Worm (Caenorhabditis elegans) whole organism, L3 larva: ENCODE data around the gene C01G10.15.

Experiments used
- R02D3.7 ChIP-seq: fragments of 150-350 bp; optimal IDR thresholded peaks from 2 replicates; lab custom pipeline; 2014; ENCODE audit warnings: missing biosample characterization, missing genetic modification characterization
- aly-2 ChIP-seq: fragments of 150-350 bp; optimal IDR thresholded peaks from 2 replicates; lab custom pipeline; 2014; ENCODE audit warnings: missing biosample characterization, missing genetic modification characterization
- ama-1 ChIP-seq: fragments of 150-350 bp; optimal IDR thresholded peaks from 2 replicates; lab custom pipeline; 2018
- ceh-16 ChIP-seq: sonication (generic microtip); optimal IDR thresholded peaks from 2 replicates; lab custom pipeline; 2017; ENCODE audit warnings: missing biosample characterization, missing genetic modification characterization
- elt-2 ChIP-seq: sonication (generic microtip); optimal IDR thresholded peaks from 2 replicates; lab custom pipeline; 2016; ENCODE audit warnings: missing genetic modification reagents, mild to moderate bottlenecking, missing genetic modification characterization, missing compliant biosample characterization
- fos-1 ChIP-seq: fragments of 150-350 bp; optimal IDR thresholded peaks from 2 replicates; lab custom pipeline; 2014; ENCODE audit warnings: missing biosample characterization, missing genetic modification characterization
- hmg-11 ChIP-seq: sonication (generic microtip); optimal IDR thresholded peaks from 2 replicates; lab custom pipeline; 2016; ENCODE audit warnings: missing genetic modification characterization, missing compliant biosample characterization
- nfya-1 ChIP-seq: sonication (generic microtip); optimal IDR thresholded peaks from 2 replicates; lab custom pipeline; 2017; ENCODE audit warnings: missing genetic modification characterization, mild to moderate bottlenecking, missing compliant biosample characterization, antibody characterized with exemption, moderate library complexity; ENCODE audit not compliant: insufficient read depth
- pha-4 ChIP-seq: fragments of 150-350 bp; optimal IDR thresholded peaks from 2 replicates; lab custom pipeline; 2014; ENCODE audit warnings: missing biosample characterization, missing genetic modification reagents, missing genetic modification characterization
- pqm-1 ChIP-seq: fragments of 150-350 bp; optimal IDR thresholded peaks from 2 replicates; lab custom pipeline; 2017; ENCODE audit warnings: missing biosample characterization, missing genetic modification characterization, inconsistent platforms
- skn-1 ChIP-seq: fragments of 150-350 bp; optimal IDR thresholded peaks from 2 replicates; lab custom pipeline; 2014; ENCODE audit warnings: missing biosample characterization, missing genetic modification characterization
- snpc-4 ChIP-seq: fragments of 150-350 bp; optimal IDR thresholded peaks from 2 replicates; lab custom pipeline; 2014; ENCODE audit warnings: missing biosample characterization, missing genetic modification characterization
- unc-62 ChIP-seq: fragments of 150-350 bp; sonication (generic microtip); optimal IDR thresholded peaks from 4 replicates; lab custom pipeline; 2014; ENCODE audit warnings: missing biosample characterization, missing genetic modification reagents, missing genetic modification characterization

DNA sequence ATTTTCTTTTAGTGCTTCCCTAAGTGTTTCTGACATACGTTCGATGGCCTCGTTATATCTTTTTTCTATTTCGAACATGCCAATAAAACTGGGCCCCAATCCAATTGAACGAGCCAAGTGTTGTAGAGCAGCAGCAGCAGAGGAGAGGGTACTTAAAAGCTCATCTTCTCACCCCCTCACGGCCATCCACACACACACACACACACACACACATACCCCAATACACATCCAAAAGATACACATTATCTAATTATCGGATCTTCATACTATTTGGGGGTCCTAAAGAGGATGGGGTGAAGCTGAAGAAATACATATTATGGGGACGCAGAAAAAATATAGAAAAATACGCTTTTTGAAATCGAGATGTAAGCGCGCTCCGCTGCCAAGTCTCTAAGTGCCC, 14.4 kb downstream of the C01G10.15 start:
- no peak for TF ChIP-seq pqm-1 (tag; lab: Kevin White, UChicago)
- TF ChIP-seq elt-2: no peak
- no peak for TF ChIP-seq ama-1 (lab: Kevin White, UChicago)
- peak; percentile 6 for TF ChIP-seq nfya-1 (tag; lab: Kevin White, UChicago)
- TF ChIP-seq pha-4 (tag; lab: Kevin White, UChicago): no peak
- no peak for TF ChIP-seq aly-2 (tag; lab: Kevin White, UChicago)
- no peak for TF ChIP-seq snpc-4 (tag; lab: Kevin White, UChicago)
- TF ChIP-seq unc-62 (GFP tag; lab: Kevin White, UChicago): no peak
- TF ChIP-seq skn-1 (tag; lab: Kevin White, UChicago): no peak
- no peak for TF ChIP-seq fos-1 (tag; lab: Kevin White, UChicago)
- no peak for TF ChIP-seq R02D3.7 (tag; lab: Kevin White, UChicago)
- TF ChIP-seq hmg-11 (tag; lab: Kevin White, UChicago): no peak
- no peak for TF ChIP-seq ceh-16
